Fruit fly (Drosophila melanogaster): ENCODE measurements around the gene CG13041.

- TF ChIP-seq cic (GFP tag; optimal IDR thresholded peaks at IDR 0.05) (no peak), CG7045 (GFP tag; optimal IDR thresholded peaks at IDR 0.05) (no peak), CG33017 (tag; optimal IDR thresholded peaks at IDR 0.05) (no peak), CG12768 (GFP tag; optimal IDR thresholded peaks at IDR 0.05) (no peak), ovo (GFP tag; optimal IDR thresholded peaks at IDR 0.05) (no peak), kay (GFP tag; ENCODE audit: borderline replicate concordance) (no peak), Crg-1 (GFP tag; optimal IDR thresholded peaks at IDR 0.05) (no peak), Hr96 (GFP tag; optimal IDR thresholded peaks at IDR 0.05) (no peak), Mnt (GFP tag; optimal IDR thresholded peaks at IDR 0.05) (no peak), tj (GFP tag; optimal IDR thresholded peaks at IDR 0.05) (no peak), pad (GFP tag; optimal IDR thresholded peaks at IDR 0.05) (no peak), toe (GFP tag; optimal IDR thresholded peaks at IDR 0.05) (no peak), bab1 (GFP tag; optimal IDR thresholded peaks at IDR 0.05) (no peak)
These were observed 1.8 kb upstream of the CG13041 start, which contains the start of gene CG42718 for dm6 chr3L:16321172-16321571.
